Worm (Caenorhabditis elegans) whole organism, young adult: ENCODE results near the gene cutl-18.

ENCODE experiments used
- B0261.1 ChIP-seq: sonication (generic microtip); optimal IDR thresholded peaks from 2 replicates; lab custom pipeline; 2016; ENCODE audit warnings: mild to moderate bottlenecking, missing genetic modification characterization, moderate library complexity, missing compliant biosample characterization
- B0336.3 ChIP-seq: fragments of 200-800 bp; sonication (Bioruptor generic); IDR thresholded peaks from 2 replicates; pipeline ENCODE4 v1.3.6; 2022; ENCODE audit warnings: missing genetic modification characterization, missing compliant biosample characterization
- C06A6.2 ChIP-seq: fragments of 200-800 bp; sonication (Bioruptor generic); conservative IDR thresholded peaks from 2 replicates; pipeline ENCODE4 v1.3.6; 2022; ENCODE audit warnings: missing genetic modification characterization, missing compliant biosample characterization
- F22D6.2 ChIP-seq: sonication (generic microtip); optimal IDR thresholded peaks from 2 replicates; lab custom pipeline; 2016; ENCODE audit warnings: mild to moderate bottlenecking, missing genetic modification characterization, missing compliant biosample characterization
- F39B2.1 ChIP-seq: fragments of 200-800 bp; sonication (Bioruptor generic); IDR thresholded peaks from 2 replicates; pipeline ENCODE4 v1.3.6; 2022; ENCODE audit warnings: missing genetic modification reagents, missing genetic modification characterization, missing compliant biosample characterization
- F55B11.4 ChIP-seq: sonication (generic microtip); optimal IDR thresholded peaks from 2 replicates; lab custom pipeline; 2016; ENCODE audit warnings: missing compliant biosample characterization, missing genetic modification characterization, borderline replicate concordance; ENCODE audit not compliant: insufficient read depth
- F57C9.4 ChIP-seq: sonication (generic microtip); optimal IDR thresholded peaks from 2 replicates; lab custom pipeline; 2017; ENCODE audit warnings: mild to moderate bottlenecking, missing genetic modification characterization, missing compliant biosample characterization
- K11D2.4 ChIP-seq: fragments of 200-800 bp; sonication (Bioruptor generic); IDR thresholded peaks from 2 replicates; pipeline ENCODE4 v1.3.6; 2022; ENCODE audit warnings: missing genetic modification reagents, missing genetic modification characterization, missing compliant biosample characterization
- K12H6.12 ChIP-seq: fragments of 200-800 bp; sonication (Bioruptor generic); optimal IDR thresholded peaks from 2 replicates; lab custom pipeline; 2018; ENCODE audit warnings: mild to moderate bottlenecking, missing genetic modification characterization, missing compliant biosample characterization
- T07F8.4 ChIP-seq: sonication (generic microtip); optimal IDR thresholded peaks from 2 replicates; lab custom pipeline; 2016; ENCODE audit warnings: mild to moderate bottlenecking, missing genetic modification characterization, moderate library complexity, missing compliant biosample characterization
- T26A5.8 ChIP-seq: sonication (generic microtip); optimal IDR thresholded peaks from 2 replicates; lab custom pipeline; 2016; ENCODE audit warnings: missing genetic modification characterization, missing compliant biosample characterization
- Y53F4B.3 ChIP-seq: fragments of 200-800 bp; sonication (Bioruptor generic); IDR thresholded peaks from 2 replicates; pipeline ENCODE4 v1.3.6; 2022; ENCODE audit warnings: missing genetic modification reagents, missing genetic modification characterization, missing compliant biosample characterization
- Y53G8AR.9 ChIP-seq: fragments of 200-800 bp; sonication (Bioruptor generic); conservative IDR thresholded peaks from 2 replicates; pipeline ENCODE4 v1.3.6; 2022; ENCODE audit warnings: missing genetic modification reagents, missing genetic modification characterization, missing compliant biosample characterization
- ZK185.1 ChIP-seq: sonication (generic microtip); optimal IDR thresholded peaks from 2 replicates; lab custom pipeline; 2016; ENCODE audit warnings: mild to moderate bottlenecking, missing genetic modification characterization, missing compliant biosample characterization; ENCODE audit not compliant: poor library complexity, severe bottlenecking
- akir-1 ChIP-seq: fragments of 200-800 bp; sonication (Bioruptor generic); optimal IDR thresholded peaks from 2 replicates; lab custom pipeline; 2018; ENCODE audit warnings: mild to moderate bottlenecking, missing genetic modification characterization, moderate library complexity, missing compliant biosample characterization
- ama-1 ChIP-seq, 3 experiments: fragments of 150-350 bp in 1 of 3; sonication (generic microtip) in 2 of 3; optimal IDR thresholded peaks; 2 replicates each; lab custom pipeline; 2014 to 2018; ENCODE audit warnings: missing biosample characterization in 2 of 3, missing genetic modification characterization in 2 of 3, missing genetic modification reagents in 2 of 3
- aptf-3 ChIP-seq: fragments of 200-800 bp; sonication (Bioruptor generic); IDR thresholded peaks from 2 replicates; pipeline ENCODE4 v1.3.6; 2022; ENCODE audit warnings: missing genetic modification characterization, missing compliant biosample characterization
- attf-5 ChIP-seq: fragments of 200-800 bp; sonication (Bioruptor generic); optimal IDR thresholded peaks from 2 replicates; lab custom pipeline; 2018; ENCODE audit warnings: mild to moderate bottlenecking, missing genetic modification characterization, missing compliant biosample characterization
- ceh-58 ChIP-seq: fragments of 200-800 bp; sonication (Bioruptor generic); IDR thresholded peaks from 2 replicates; pipeline ENCODE4 v1.3.6; 2022; ENCODE audit warnings: missing genetic modification characterization, missing compliant biosample characterization
- chd-7 ChIP-seq: sonication (generic microtip); optimal IDR thresholded peaks from 2 replicates; lab custom pipeline; 2016; ENCODE audit warnings: mild to moderate bottlenecking, missing genetic modification characterization, moderate library complexity, missing compliant biosample characterization
- dpl-1 ChIP-seq: fragments of 150-350 bp; optimal IDR thresholded peaks from 2 replicates; lab custom pipeline; 2014; ENCODE audit warnings: missing biosample characterization, missing genetic modification reagents, missing genetic modification characterization
- ekl-4 ChIP-seq: fragments of 200-800 bp; sonication (Bioruptor generic); IDR thresholded peaks from 2 replicates; pipeline ENCODE4 v1.3.6; 2022; ENCODE audit warnings: missing genetic modification reagents, missing genetic modification characterization, missing compliant biosample characterization
- ets-4 ChIP-seq: fragments of 200-800 bp; sonication (Bioruptor generic); optimal IDR thresholded peaks from 2 replicates; lab custom pipeline; 2018; ENCODE audit warnings: mild to moderate bottlenecking, missing genetic modification characterization, missing compliant biosample characterization
- gei-17 ChIP-seq: fragments of 200-800 bp; sonication (Bioruptor generic); optimal IDR thresholded peaks from 2 replicates; lab custom pipeline; 2018; ENCODE audit warnings: mild to moderate bottlenecking, missing genetic modification characterization, missing compliant biosample characterization
- him-1 ChIP-seq: sonication (generic microtip); optimal IDR thresholded peaks from 2 replicates; lab custom pipeline; 2016; ENCODE audit warnings: missing genotype, missing genetic modification reagents, missing genetic modification characterization, missing compliant biosample characterization
- hlh-26 ChIP-seq: fragments of 200-800 bp; sonication (Bioruptor generic); conservative IDR thresholded peaks from 2 replicates; pipeline ENCODE4 v1.3.6; 2022; ENCODE audit warnings: missing genetic modification reagents, missing genetic modification characterization, missing compliant biosample characterization
- hmg-1.2 ChIP-seq: fragments of 200-800 bp; sonication (Bioruptor generic); IDR thresholded peaks from 2 replicates; pipeline ENCODE4 v1.3.6; 2022; ENCODE audit warnings: missing genetic modification reagents, missing genetic modification characterization, missing compliant biosample characterization
- hmg-20 ChIP-seq: fragments of 200-800 bp; sonication (Bioruptor generic); IDR thresholded peaks from 2 replicates; pipeline ENCODE4 v1.3.6; 2022; ENCODE audit warnings: missing genetic modification reagents, missing genetic modification characterization, missing compliant biosample characterization
- lag-1 ChIP-seq: fragments of 200-800 bp; sonication (Bioruptor generic); IDR thresholded peaks from 2 replicates; pipeline ENCODE4 v1.3.6; 2022; ENCODE audit warnings: missing genetic modification reagents, missing genetic modification characterization, missing compliant biosample characterization
- lin-26 ChIP-seq: fragments of 200-800 bp; sonication (Bioruptor generic); IDR thresholded peaks from 2 replicates; pipeline ENCODE4 v1.3.6; 2022; ENCODE audit warnings: missing genetic modification reagents, missing genetic modification characterization, missing compliant biosample characterization
- lin-40 ChIP-seq: sonication (generic microtip); optimal IDR thresholded peaks from 2 replicates; lab custom pipeline; 2016; ENCODE audit warnings: missing genetic modification characterization, mild to moderate bottlenecking, missing compliant biosample characterization, missing genotype, missing genetic modification reagents
- madf-10 ChIP-seq: sonication (generic microtip); optimal IDR thresholded peaks from 2 replicates; lab custom pipeline; 2016; ENCODE audit warnings: mild to moderate bottlenecking, missing genetic modification characterization, missing compliant biosample characterization
- madf-6 ChIP-seq: fragments of 200-800 bp; sonication (Bioruptor generic); IDR thresholded peaks from 2 replicates; pipeline ENCODE4 v1.3.6; 2022; ENCODE audit warnings: missing genetic modification reagents, missing genetic modification characterization, missing compliant biosample characterization
- mcd-1 ChIP-seq: fragments of 200-800 bp; sonication (Bioruptor generic); IDR thresholded peaks from 2 replicates; pipeline ENCODE4 v1.3.6; 2022; ENCODE audit warnings: missing genetic modification reagents, missing genetic modification characterization, missing compliant biosample characterization
- mel-28 ChIP-seq: sonication (generic microtip); optimal IDR thresholded peaks from 2 replicates; lab custom pipeline; 2016; ENCODE audit warnings: borderline replicate concordance, mild to moderate bottlenecking, missing genetic modification characterization, missing compliant biosample characterization
- nfya-2 ChIP-seq: fragments of 200-800 bp; sonication (Bioruptor generic); IDR thresholded peaks from 2 replicates; pipeline ENCODE4 v1.3.6; 2022; ENCODE audit warnings: missing genetic modification reagents, missing genetic modification characterization, missing compliant biosample characterization
- nhr-27 ChIP-seq: fragments of 200-800 bp; sonication (Bioruptor generic); optimal IDR thresholded peaks from 2 replicates; lab custom pipeline; 2018; ENCODE audit warnings: mild to moderate bottlenecking, missing genetic modification characterization, moderate library complexity, missing compliant biosample characterization
- nhr-80 ChIP-seq: sonication (generic microtip); optimal IDR thresholded peaks from 2 replicates; lab custom pipeline; 2016; ENCODE audit warnings: missing genetic modification characterization, missing compliant biosample characterization
- pbrm-1 ChIP-seq: fragments of 200-800 bp; sonication (Bioruptor generic); IDR thresholded peaks from 2 replicates; pipeline ENCODE4 v1.3.6; 2022; ENCODE audit warnings: missing genetic modification reagents, missing genetic modification characterization, missing compliant biosample characterization
- rpc-1 ChIP-seq, 2 experiments: fragments of 150-350 bp in 1 of 2; sonication (generic microtip) in 1 of 2; optimal IDR thresholded peaks; 2 replicates each; lab custom pipeline; 2014 to 2018; ENCODE audit warnings: missing biosample characterization in 1 of 2, missing genetic modification characterization in 1 of 2, missing genetic modification reagents in 1 of 2, missing genotype in 1 of 2
- sptf-2 ChIP-seq: fragments of 200-800 bp; sonication (Bioruptor generic); optimal IDR thresholded peaks from 2 replicates; lab custom pipeline; 2018; ENCODE audit warnings: mild to moderate bottlenecking, missing genetic modification characterization, missing compliant biosample characterization
- tbp1 ChIP-seq: fragments of 200-800 bp; sonication (Bioruptor generic); optimal IDR thresholded peaks from 2 replicates; lab custom pipeline; 2018; ENCODE audit warnings: mild to moderate bottlenecking, missing genetic modification characterization, missing compliant biosample characterization
- tbx-9 ChIP-seq: sonication (generic microtip); optimal IDR thresholded peaks from 2 replicates; lab custom pipeline; 2016; ENCODE audit warnings: borderline replicate concordance, missing genetic modification characterization, inconsistent platforms, missing compliant biosample characterization
- tlf-1 ChIP-seq: fragments of 200-800 bp; sonication (Bioruptor generic); optimal IDR thresholded peaks from 2 replicates; lab custom pipeline; 2018; ENCODE audit warnings: mild to moderate bottlenecking, missing genetic modification characterization, missing compliant biosample characterization
- unc-130 ChIP-seq: sonication (generic microtip); optimal IDR thresholded peaks from 2 replicates; lab custom pipeline; 2016; ENCODE audit warnings: missing genetic modification reagents, missing genetic modification characterization, missing compliant biosample characterization
- zfh-2 ChIP-seq: fragments of 200-800 bp; sonication (Bioruptor generic); conservative IDR thresholded peaks from 2 replicates; pipeline ENCODE4 v1.3.6; 2022; ENCODE audit warnings: missing genetic modification reagents, missing genetic modification characterization, missing compliant biosample characterization
- zim-3 ChIP-seq: sonication (generic microtip); optimal IDR thresholded peaks from 2 replicates; lab custom pipeline; 2017; ENCODE audit warnings: mild to moderate bottlenecking, missing genetic modification characterization, moderate library complexity, missing compliant biosample characterization
- ztf-18 ChIP-seq: sonication (generic microtip); optimal IDR thresholded peaks from 2 replicates; lab custom pipeline; 2016; ENCODE audit warnings: missing genotype, mild to moderate bottlenecking, missing genetic modification characterization, missing compliant biosample characterization
- ztf-6 ChIP-seq: fragments of 200-800 bp; sonication (Bioruptor generic); IDR thresholded peaks from 2 replicates; pipeline ENCODE4 v1.3.6; 2022; ENCODE audit warnings: missing genetic modification reagents, missing genetic modification characterization, missing compliant biosample characterization

Gene cutl-18

DNA sequence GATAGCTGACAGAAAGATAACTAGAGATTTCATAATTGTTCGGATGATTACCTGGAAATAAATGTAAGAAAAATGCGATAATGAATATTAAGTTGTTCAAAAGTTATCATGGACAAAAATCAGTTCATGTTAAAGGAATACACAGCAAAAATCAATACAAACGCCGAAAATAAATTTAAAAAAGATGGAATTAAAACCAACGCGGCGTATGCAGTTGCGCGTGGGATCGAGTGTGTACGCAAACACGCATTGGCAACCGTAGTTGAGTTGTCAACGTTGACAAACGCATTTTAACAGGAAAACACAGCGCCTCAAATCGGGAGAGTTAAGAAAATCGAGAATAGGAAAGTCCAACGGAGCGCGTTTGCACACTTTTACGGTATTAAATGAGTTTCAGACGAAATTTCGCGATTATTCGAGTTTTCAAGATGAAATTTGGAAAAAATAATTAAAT, 10.2 kb upstream of the cutl-18 start, which contains the start of gene tmed-10:
Gene tmed-10 (minus strand): TSS at position 51 of the 454 bp plus-strand sequence.
- TF ChIP-seq hlh-26 (GFP tag; lab: Robert Waterston, UW) (no peak), dpl-1 (no peak), B0261.1 (tag; lab: Kevin White, UChicago) (no peak), F57C9.4 (tag; lab: Kevin White, UChicago) (no peak), pbrm-1 (GFP tag; lab: Robert Waterston, UW) (peak; percentile 84), akir-1 (GFP tag; lab: Kevin White, UChicago) (no peak), ceh-58 (no peak), tbx-9 (no peak), F55B11.4 (tag; lab: Kevin White, UChicago) (no peak), lag-1 (GFP tag; lab: Robert Waterston, UW) (no peak), mel-28 (tag; lab: Kevin White, UChicago) (no peak), tbp1 (GFP tag; lab: Kevin White, UChicago) (peak; percentile 51), ama-1 (optimal IDR thresholded peaks at IDR 0.05; lab: Kevin White, UChicago) (no peak), ama-1 (GFP tag; optimal IDR thresholded peaks at IDR 0.05; lab: Kevin White, UChicago) (no peak), lin-26 (0 out of 2 replicates have a peak, but pooled peaks have one; percentile 42), sptf-2 (GFP tag; lab: Kevin White, UChicago) (no peak), C06A6.2 (GFP tag; lab: Robert Waterston, UW) (no peak), Y53G8AR.9 (GFP tag; lab: Robert Waterston, UW) (no peak), mcd-1 (peak; percentile 96), ets-4 (no peak), chd-7 (tag; lab: Kevin White, UChicago) (no peak), attf-5 (GFP tag; lab: Kevin White, UChicago) (peak; percentile 76), unc-130 (no peak), ZK185.1 (tag; lab: Kevin White, UChicago) (no peak), nhr-27 (tag; lab: Kevin White, UChicago) (no peak), tlf-1 (GFP tag; lab: Kevin White, UChicago) (no peak), lin-40 (tag; lab: Kevin White, UChicago) (no peak), madf-6 (GFP tag; lab: Robert Waterston, UW) (peak; percentile 76), nfya-2 (GFP tag; lab: Robert Waterston, UW) (no peak), ztf-18 (tag; lab: Kevin White, UChicago) (peak; percentile 44), rpc-1 (optimal IDR thresholded peaks at IDR 0.05; lab: Kevin White, UChicago) (no peak), rpc-1 (tag; optimal IDR thresholded peaks at IDR 0.05; lab: Kevin White, UChicago) (no peak), F22D6.2 (tag; lab: Kevin White, UChicago) (no peak), zfh-2 (no peak), hmg-20 (GFP tag; lab: Robert Waterston, UW) (no peak), T26A5.8 (tag; lab: Kevin White, UChicago) (no peak), ekl-4 (GFP tag; lab: Robert Waterston, UW) (peak; percentile 77), ztf-6 (GFP tag; lab: Robert Waterston, UW) (peak; percentile 50; the same call in 1 of the 2 replicates), T07F8.4 (tag; lab: Kevin White, UChicago) (no peak), gei-17 (GFP tag; lab: Kevin White, UChicago) (no peak), K12H6.12 (tag; lab: Kevin White, UChicago) (no peak), K11D2.4 (GFP tag; lab: Robert Waterston, UW) (no peak), madf-10 (tag; lab: Kevin White, UChicago) (no peak), B0336.3 (no peak), hmg-1.2 (GFP tag; lab: Robert Waterston, UW) (peak; percentile 77), nhr-80 (tag; lab: Kevin White, UChicago) (peak; percentile 59), zim-3 (no peak), him-1 (tag; lab: Kevin White, UChicago) (no peak), aptf-3 (GFP tag; lab: Robert Waterston, UW) (no peak), Y53F4B.3 (GFP tag; lab: Robert Waterston, UW) (no peak), F39B2.1 (GFP tag; lab: Robert Waterston, UW) (no peak)
